Fruit fly (Drosophila melanogaster) whole organism, prepupa: ENCODE data around the gene Faa.

Experiments used
- CG8319 ChIP-seq: fragments of 200-800 bp; sonication (Bioruptor generic); optimal IDR thresholded peaks from 3 replicates; lab custom pipeline; 2016; ENCODE audit warnings: missing biosample characterization, missing genetic modification characterization
- CG9139 ChIP-seq: fragments of 200-800 bp; sonication (Bioruptor generic); optimal IDR thresholded peaks from 3 replicates; lab custom pipeline; 2017; ENCODE audit warnings: missing biosample characterization, mild to moderate bottlenecking, missing genetic modification characterization
- Sox102F ChIP-seq: fragments of 200-800 bp; sonication (Bioruptor generic); optimal IDR thresholded peaks from 2 replicates; lab custom pipeline; 2016; ENCODE audit warnings: missing biosample characterization, mild to moderate bottlenecking, missing genetic modification characterization
- dsx ChIP-seq: fragments of 200-800 bp; optimal IDR thresholded peaks from 3 replicates; lab custom pipeline; 2019; ENCODE audit warnings: missing biosample characterization, mild to moderate bottlenecking, missing genetic modification characterization, moderate library complexity; ENCODE audit not compliant: poor library complexity, severe bottlenecking

dm6 chr3L:4044497-4044896 is 29.3 kb downstream of the Faa start:
- TF ChIP-seq dsx (GFP tag; lab: Kevin White, UChicago) (no peak), Sox102F (GFP tag; lab: Kevin White, UChicago) (no peak), CG8319 (no peak), CG9139 (no peak)
